Fruit fly (Drosophila melanogaster): Measurements from ENCODE around the gene Dim1.

The Dim1 gene

dm6 chr2L:4416903-4417302, 13.9 kb downstream of the Dim1 start:
- TF ChIP-seq CG8478 (optimal IDR thresholded peaks at IDR 0.05) (no peak), CTCF (optimal IDR thresholded peaks at IDR 0.05) (no peak)

dm6 chr2L:4417982-4418381, 14.9 kb downstream of the Dim1 start:
- no peak for TF ChIP-seq CG8478 (optimal IDR thresholded peaks at IDR 0.05)
- peak; percentile 87 to 94 for TF ChIP-seq CTCF (optimal IDR thresholded peaks at IDR 0.05)

- no peak for TF ChIP-seq CTCF (optimal IDR thresholded peaks at IDR 0.05)
- no peak for TF ChIP-seq CG8478 (optimal IDR thresholded peaks at IDR 0.05)
These were observed 15.8 kb downstream of the Dim1 start for dm6 chr2L:4418819-4419218.

dm6 chr2L:4422154-4422553, 19.1 kb downstream of the Dim1 start:
- TF ChIP-seq CG8478 (optimal IDR thresholded peaks at IDR 0.05) (no peak), CTCF (optimal IDR thresholded peaks at IDR 0.05) (no peak)

- TF ChIP-seq CG8478 (optimal IDR thresholded peaks at IDR 0.05), result no peak
- no peak for TF ChIP-seq CTCF (optimal IDR thresholded peaks at IDR 0.05)
These were observed 30.6 kb downstream of the Dim1 start, which contains the start of the genes CG34177 and CG34178 for dm6 chr2L:4433608-4434007. CG34177 (plus strand) TSS chr2L:4433908. CG34178 (plus strand) TSS chr2L:4433908.

dm6 chr2L:4437487-4437886, 34.4 kb downstream of the Dim1 start, which contains the start of gene CG43056:
CG43056 (plus strand) TSS chr2L:4437787.
- no peak for TF ChIP-seq CG8478 (optimal IDR thresholded peaks at IDR 0.05)
- TF ChIP-seq CTCF (optimal IDR thresholded peaks at IDR 0.05), result no peak

- no peak for TF ChIP-seq CG8478 (optimal IDR thresholded peaks at IDR 0.05)
- no peak for TF ChIP-seq CTCF (optimal IDR thresholded peaks at IDR 0.05)
These were observed 38.1 kb downstream of the Dim1 start, which contains the start of gene CG15431 for dm6 chr2L:4440881-4441737. CG15431 (minus strand) TSS chr2L:4441282.

- TF ChIP-seq CG8478 (optimal IDR thresholded peaks at IDR 0.05) (no peak), CTCF (optimal IDR thresholded peaks at IDR 0.05) (no peak)
These were observed 39.0 kb downstream of the Dim1 start, which contains the start of the genes Sfp24F and CG15432 for dm6 chr2L:4442010-4442587. Sfp24F (minus strand) TSS chr2L:4442060. CG15432 (plus strand) TSS chr2L:4442320.

- TF ChIP-seq CG8478 (optimal IDR thresholded peaks at IDR 0.05) (no peak), CTCF (optimal IDR thresholded peaks at IDR 0.05) (no peak)
These were observed 41.4 kb downstream of the Dim1 start, which contains the start of the genes morgue and Elp3 for dm6 chr2L:4444457-4444856. morgue (minus strand) TSS chr2L:4444680. Elp3 (plus strand) TSS chr2L:4444732.

dm6 chr2L:4448582-4449016, 45.5 kb downstream of the Dim1 start, which contains the start of gene MFS18:
MFS18 (minus strand) TSS chr2L:4448635.
- TF ChIP-seq CTCF (optimal IDR thresholded peaks at IDR 0.05), result no peak
- no peak for TF ChIP-seq CG8478 (optimal IDR thresholded peaks at IDR 0.05)

dm6 chr2L:4452798-4453197, 49.7 kb downstream of the Dim1 start, which contains the start of gene CG15439:
CG15439 (minus strand) TSS chr2L:4453038.
- no peak for TF ChIP-seq CG8478 (optimal IDR thresholded peaks at IDR 0.05)
- no peak for TF ChIP-seq CTCF (optimal IDR thresholded peaks at IDR 0.05)
